Fruit fly (Drosophila melanogaster): Measurements from ENCODE around the gene Xrcc2.

The Xrcc2 gene

DNA sequence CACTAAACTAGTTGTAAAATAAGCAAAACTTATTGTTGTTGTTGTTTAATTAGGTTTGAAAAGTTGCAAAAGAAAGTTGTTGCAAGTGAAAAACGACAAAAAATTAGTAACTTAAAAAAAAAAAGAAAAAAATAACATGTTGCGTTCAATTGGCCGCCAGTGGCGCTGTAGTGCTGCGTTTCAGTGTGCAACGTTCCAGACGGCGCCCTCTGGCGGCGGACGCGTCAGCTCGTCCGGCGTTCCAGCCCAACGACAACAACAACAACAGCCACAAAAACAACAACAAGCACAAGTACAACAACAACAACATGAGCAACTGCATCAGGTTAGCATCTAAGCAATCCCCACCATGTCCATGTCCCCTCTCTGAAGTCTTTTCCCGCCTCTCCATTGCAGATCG lies 17.5 kb downstream of the Xrcc2 start (continued):
- TF ChIP-seq CG10147 (GFP tag; optimal IDR thresholded peaks at IDR 0.05) (no peak), CG4820 (GFP tag; optimal IDR thresholded peaks at IDR 0.05) (peak; percentile 6), CG43689 (GFP tag; IDR thresholded peaks at IDR 0.05) (0 out of 2 replicates have a peak, but pooled peaks have one; percentile 28), Ssrp (tag; optimal IDR thresholded peaks at IDR 0.05) (peak; percentile 27), hbn (GFP tag; IDR thresholded peaks at IDR 0.05; ENCODE audit: partially characterized antibody) (no peak), da (GFP tag; optimal IDR thresholded peaks at IDR 0.05) (no peak), ttk (GFP tag; IDR thresholded peaks at IDR 0.05) (peak; percentile 15; the same call in 1 of the 2 replicates), ci (GFP tag; IDR thresholded peaks at IDR 0.05) (peak; percentile 77), Rfx (GFP tag; IDR thresholded peaks at IDR 0.05) (peak; percentile 53), corto (GFP tag; optimal IDR thresholded peaks at IDR 0.05) (no peak), CG1602 (GFP tag; optimal IDR thresholded peaks at IDR 0.05) (peak; percentile 21), CoRest (tag; optimal IDR thresholded peaks at IDR 0.05) (peak; percentile 53), dysf (GFP tag; IDR thresholded peaks at IDR 0.05) (peak; percentile 48; the same call in 1 of the 3 replicates), bbx (GFP tag; IDR thresholded peaks at IDR 0.05; ENCODE audit: partially characterized antibody) (no peak), CG2678 (tag; optimal IDR thresholded peaks at IDR 0.05) (peak; percentile 8), crc (GFP tag; optimal IDR thresholded peaks at IDR 0.05) (no peak), CHES-1-like (GFP tag; optimal IDR thresholded peaks at IDR 0.05) (peak; percentile 25), CG3726 (GFP tag; IDR thresholded peaks at IDR 0.05) (0 out of 3 replicates have a peak, but pooled peaks have one; percentile 38), fd102C (GFP tag; optimal IDR thresholded peaks at IDR 0.05) (no peak), Hsf (GFP tag; optimal IDR thresholded peaks at IDR 0.05) (peak; percentile 58), CG13624 (GFP tag; optimal IDR thresholded peaks at IDR 0.05) (no peak), cad (GFP tag; optimal IDR thresholded peaks at IDR 0.05) (no peak), crp (GFP tag; optimal IDR thresholded peaks at IDR 0.05) (no peak), grn (GFP tag; optimal IDR thresholded peaks at IDR 0.05) (no peak), Nf-YC (tag; optimal IDR thresholded peaks at IDR 0.05) (peak; percentile 10), CG13296 (GFP tag; optimal IDR thresholded peaks at IDR 0.05) (peak; percentile 26), Sry-β (GFP tag; optimal IDR thresholded peaks at IDR 0.05) (no peak), prd (optimal IDR thresholded peaks at IDR 0.05) (no peak), prd (GFP tag; IDR thresholded peaks at IDR 0.05) (peak; percentile 58; the same call in 2 of the 3 replicates), eve (GFP tag; optimal IDR thresholded peaks at IDR 0.05) (no peak), Chrac-16 (GFP tag; optimal IDR thresholded peaks at IDR 0.05) (peak; percentile 41), CG10462 (GFP tag; optimal IDR thresholded peaks at IDR 0.05) (no peak), unpg (GFP tag; optimal IDR thresholded peaks at IDR 0.05) (peak; percentile 29), insv (GFP tag; optimal IDR thresholded peaks at IDR 0.05) (peak in 1 of 2 experiments; percentile 56), Bdp1 (GFP tag; optimal IDR thresholded peaks at IDR 0.05) (peak; percentile 12), CG8944 (GFP tag; optimal IDR thresholded peaks at IDR 0.05) (peak; percentile 4), onecut (GFP tag; IDR thresholded peaks at IDR 0.05) (peak; percentile 72), CG10959 (GFP tag; IDR thresholded peaks at IDR 0.05) (0 out of 2 replicates have a peak, but pooled peaks have one; percentile 5), CG11456 (GFP tag; IDR thresholded peaks at IDR 0.05) (peak; percentile 62; the same call in 1 of the 3 replicates), ato (GFP tag; IDR thresholded peaks at IDR 0.05; ENCODE audit: partially characterized antibody) (no peak), tin (GFP tag; optimal IDR thresholded peaks at IDR 0.05) (peak; percentile 29), CG15269 (tag; optimal IDR thresholded peaks at IDR 0.05) (peak; percentile 47), Sox102F (GFP tag; optimal IDR thresholded peaks at IDR 0.05) (peak; percentile 45), bcd (GFP tag; optimal IDR thresholded peaks at IDR 0.05) (peak; percentile 12), hkb (optimal IDR thresholded peaks at IDR 0.05) (no peak), hkb (GFP tag; IDR thresholded peaks at IDR 0.05) (0 out of 2 replicates have a peak, but pooled peaks have one; percentile 30), CG9609 (GFP tag; optimal IDR thresholded peaks at IDR 0.05) (peak; percentile 5), dm (GFP tag; optimal IDR thresholded peaks at IDR 0.05) (peak; percentile 19), dati (GFP tag; IDR thresholded peaks at IDR 0.05) (no peak), HmgD (GFP tag; optimal IDR thresholded peaks at IDR 0.05) (peak; percentile 43), Asciz (GFP tag; optimal IDR thresholded peaks at IDR 0.05) (no peak)

Data from whole organism, embryonic.